Worm (Caenorhabditis elegans) whole organism, midembryonic: ENCODE data around the gene nhr-126.

Experiments
- flt-1 ChIP-seq: fragments of 200-800 bp; sonication (Bioruptor generic); IDR thresholded peaks from 2 replicates; pipeline ENCODE4 v1.3.6; 2022; ENCODE audit warnings: missing genetic modification characterization, missing compliant biosample characterization
- klf-2 ChIP-seq: fragments of 200-800 bp; sonication (Bioruptor generic); conservative IDR thresholded peaks from 2 replicates; pipeline ENCODE4 v1.3.6; 2022; ENCODE audit warnings: missing genetic modification reagents, missing genetic modification characterization, missing compliant biosample characterization
- ref-1 ChIP-seq: fragments of 200-800 bp; sonication (Bioruptor generic); conservative IDR thresholded peaks from 2 replicates; pipeline ENCODE4 v1.3.6; 2022; ENCODE audit warnings: missing genetic modification reagents, missing genetic modification characterization, missing compliant biosample characterization
- ztf-23 ChIP-seq: fragments of 200-800 bp; sonication (Bioruptor generic); IDR thresholded peaks from 2 replicates; pipeline ENCODE4 v1.3.6; 2022; ENCODE audit warnings: missing genetic modification reagents, missing genetic modification characterization, missing compliant biosample characterization
- ztf-29 ChIP-seq: fragments of 200-800 bp; sonication (Bioruptor generic); IDR thresholded peaks from 2 replicates; pipeline ENCODE4 v1.3.6; 2022; ENCODE audit warnings: missing genetic modification reagents, missing genetic modification characterization, missing compliant biosample characterization

DNA sequence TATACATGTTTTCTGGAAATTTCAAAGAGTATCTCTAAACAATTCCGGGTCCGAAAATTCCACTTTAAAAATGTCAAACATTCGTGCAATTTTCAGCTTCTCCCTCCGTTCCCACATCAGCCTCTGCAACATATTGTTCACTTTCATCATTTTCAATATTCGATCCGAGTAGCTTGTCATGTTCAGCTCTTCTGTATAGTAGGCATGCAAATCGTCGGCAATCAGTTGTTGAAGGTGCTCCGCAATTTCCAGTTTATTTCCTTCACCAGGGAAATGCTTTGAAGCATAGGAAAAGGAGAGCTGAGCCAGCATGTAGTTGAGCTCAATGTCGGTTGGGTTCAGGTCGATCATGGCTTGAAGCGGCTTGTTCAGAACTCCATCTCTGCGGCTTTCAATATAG lies 36.0 kb downstream of the nhr-126 start:
- TF ChIP-seq flt-1: no peak
- no peak for TF ChIP-seq ztf-29
- TF ChIP-seq ref-1 (GFP tag; lab: Robert Waterston, UW): no peak
- TF ChIP-seq klf-2 (GFP tag; lab: Robert Waterston, UW): no peak
- TF ChIP-seq ztf-23: no peak
